Worm (Caenorhabditis elegans) whole organism, early embryonic: ENCODE results near the gene sas-6.

Experiments used
- ceh-13 ChIP-seq: fragments of 200-800 bp; sonication (Bioruptor generic); optimal IDR thresholded peaks from 2 replicates; lab custom pipeline; 2018; ENCODE audit warnings: mild to moderate bottlenecking, missing genetic modification characterization, missing compliant biosample characterization
- hmbx-1 ChIP-seq: sonication (generic microtip); optimal IDR thresholded peaks from 2 replicates; lab custom pipeline; 2016; ENCODE audit warnings: mild to moderate bottlenecking, missing genetic modification characterization, missing compliant biosample characterization
- scrt-1 ChIP-seq: fragments of 200-800 bp; sonication (Bioruptor generic); IDR thresholded peaks from 2 replicates; pipeline ENCODE4 v1.3.6; 2022; ENCODE audit warnings: missing genetic modification characterization, missing compliant biosample characterization
- sea-1 ChIP-seq: fragments of 200-800 bp; sonication (Bioruptor generic); conservative IDR thresholded peaks from 2 replicates; pipeline ENCODE4 v1.3.6; 2022; ENCODE audit warnings: missing genetic modification characterization, missing compliant biosample characterization
- tbx-37 ChIP-seq: fragments of 200-800 bp; sonication (Bioruptor generic); conservative IDR thresholded peaks from 2 replicates; pipeline ENCODE4 v1.3.6; 2022; ENCODE audit warnings: missing genetic modification reagents, missing genetic modification characterization, missing compliant biosample characterization
- tra-4 ChIP-seq: sonication (generic microtip); optimal IDR thresholded peaks from 2 replicates; lab custom pipeline; 2017; ENCODE audit warnings: missing genetic modification characterization, missing compliant biosample characterization

Gene sas-6

ce11 chrIV:13742244-13742643, 46.3 kb downstream of the sas-6 start, which contains the start of gene C47A4.3:
Gene C47A4.3, minus strand, starts transcription at chrIV:13742344.
- no peak for TF ChIP-seq sea-1 (GFP tag; lab: Robert Waterston, UW)
- TF ChIP-seq tbx-37 (GFP tag; lab: Robert Waterston, UW): no peak
- TF ChIP-seq ceh-13: no peak
- TF ChIP-seq tra-4 (tag; lab: Kevin White, UChicago): no peak
- TF ChIP-seq scrt-1: no peak
- TF ChIP-seq hmbx-1 (tag; lab: Kevin White, UChicago): no peak
